Fruit fly (Drosophila melanogaster): ENCODE results near the gene CG14285.
A peak's percentile ranks its signal among the peaks of the same experiment; 100 is the strongest.

Gene CG14285

dm6 chr3R:19031210-19031609 lies 6.3 kb downstream of the CG14285 start, which contains the start of the genes Prp18 and CG6013 (continued):
- TF ChIP-seq cwo (GFP tag; optimal IDR thresholded peaks at IDR 0.05) (peak; percentile 14), az2 (GFP tag; optimal IDR thresholded peaks at IDR 0.05) (peak; percentile 21), CrebB (tag; optimal IDR thresholded peaks at IDR 0.05) (no peak), CG11456 (GFP tag; IDR thresholded peaks at IDR 0.05) (no peak), tna (GFP tag; IDR thresholded peaks at IDR 0.05; ENCODE audit: partially characterized antibody) (no peak), CG12219 (GFP tag; optimal IDR thresholded peaks at IDR 0.05) (no peak), NC2α (GFP tag; optimal IDR thresholded peaks at IDR 0.05) (no peak), phol (tag; optimal IDR thresholded peaks at IDR 0.05) (peak; percentile 81), h (optimal IDR thresholded peaks at IDR 0.05) (no peak), Sox100B (GFP tag; optimal IDR thresholded peaks at IDR 0.05) (no peak), lov (optimal IDR thresholded peaks at IDR 0.05) (no peak), lov (GFP tag; IDR thresholded peaks at IDR 0.05) (no peak), sr (GFP tag; IDR thresholded peaks at IDR 0.05) (no peak), CG11695 (GFP tag; IDR thresholded peaks at IDR 0.05) (peak; percentile 35; the same call in 1 of the 3 replicates), CG11696 (GFP tag; IDR thresholded peaks at IDR 0.05) (peak; percentile 97), CG17359 (tag; optimal IDR thresholded peaks at IDR 0.05) (peak; percentile 54), yki (optimal IDR thresholded peaks at IDR 0.05) (no peak), CG3407 (GFP tag; optimal IDR thresholded peaks at IDR 0.05) (no peak), twi (tag; optimal IDR thresholded peaks at IDR 0.05) (peak; percentile 56), CG8290 (GFP tag; optimal IDR thresholded peaks at IDR 0.05) (no peak), CG8290 (tag; optimal IDR thresholded peaks at IDR 0.05) (no peak), pnt (GFP tag; optimal IDR thresholded peaks at IDR 0.05) (no peak), CG10543 (GFP tag; optimal IDR thresholded peaks at IDR 0.05) (peak; percentile 23), CG8388 (GFP tag; optimal IDR thresholded peaks at IDR 0.05) (peak; percentile 47), Asciz (GFP tag; optimal IDR thresholded peaks at IDR 0.05) (no peak), Bgb (GFP tag; IDR thresholded peaks at IDR 0.05; ENCODE audit: partially characterized antibody) (no peak), CG30020 (tag; optimal IDR thresholded peaks at IDR 0.05) (peak; percentile 65), Opbp (GFP tag; IDR thresholded peaks at IDR 0.05; ENCODE audit: partially characterized antibody) (no peak), croc (GFP tag; conservative IDR thresholded peaks at IDR 0.05) (no peak), lola (GFP tag; optimal IDR thresholded peaks at IDR 0.05) (peak in 1 of 3 experiments; percentile 74), Scr (GFP tag; IDR thresholded peaks at IDR 0.05; ENCODE audit: partially characterized antibody) (no peak; the same call in 1 of the 2 replicates), BEAF-32 (GFP tag; optimal IDR thresholded peaks at IDR 0.05) (peak; percentile 18), CG10462 (GFP tag; optimal IDR thresholded peaks at IDR 0.05) (peak; percentile 7), TFAM (GFP tag; optimal IDR thresholded peaks at IDR 0.05) (no peak), CG18764 (GFP tag; optimal IDR thresholded peaks at IDR 0.05) (peak; percentile 30), trh (GFP tag; optimal IDR thresholded peaks at IDR 0.05) (no peak), CG1603 (tag; optimal IDR thresholded peaks at IDR 0.05) (no peak), CG7372 (GFP tag; IDR thresholded peaks at IDR 0.05) (no peak), ci (GFP tag; IDR thresholded peaks at IDR 0.05) (no peak), CG30403 (GFP tag; optimal IDR thresholded peaks at IDR 0.05) (peak; percentile 63), CG12299 (tag; optimal IDR thresholded peaks at IDR 0.05) (peak; percentile 53), D19B (GFP tag; optimal IDR thresholded peaks at IDR 0.05) (no peak), ranshi (GFP tag; IDR thresholded peaks at IDR 0.05) (peak; percentile 32; the same call in 1 of the 2 replicates), cato (GFP tag; optimal IDR thresholded peaks at IDR 0.05; ENCODE audit: borderline replicate concordance) (no peak), Lhr (GFP tag; optimal IDR thresholded peaks at IDR 0.05) (peak; percentile 44), NC2β (GFP tag; optimal IDR thresholded peaks at IDR 0.05) (no peak), CG4854 (GFP tag; optimal IDR thresholded peaks at IDR 0.05) (no peak), CG18476 (GFP tag; optimal IDR thresholded peaks at IDR 0.05) (no peak), Sry-β (GFP tag; optimal IDR thresholded peaks at IDR 0.05) (no peak), CG7786 (GFP tag; optimal IDR thresholded peaks at IDR 0.05) (no peak), CG13894 (tag; optimal IDR thresholded peaks at IDR 0.05) (no peak), Aef1 (GFP tag; IDR thresholded peaks at IDR 0.05) (no peak)

Data from whole organism, embryonic.